Worm (Caenorhabditis elegans) whole organism, midembryonic: ENCODE results near the gene EGAP5.1.

Source experiments
- T22C8.4 ChIP-seq: fragments of 200-800 bp; sonication (Bioruptor generic); IDR thresholded peaks from 2 replicates; pipeline ENCODE4 v1.3.6; 2022; ENCODE audit warnings: missing genetic modification characterization, missing compliant biosample characterization
- cog-1 ChIP-seq: sonication (generic microtip); optimal IDR thresholded peaks from 2 replicates; lab custom pipeline; 2016; ENCODE audit warnings: missing genetic modification characterization, missing compliant biosample characterization
- flt-1 ChIP-seq: fragments of 200-800 bp; sonication (Bioruptor generic); IDR thresholded peaks from 2 replicates; pipeline ENCODE4 v1.3.6; 2022; ENCODE audit warnings: missing genetic modification characterization, missing compliant biosample characterization
- klf-2 ChIP-seq: fragments of 200-800 bp; sonication (Bioruptor generic); conservative IDR thresholded peaks from 2 replicates; pipeline ENCODE4 v1.3.6; 2022; ENCODE audit warnings: missing genetic modification reagents, missing genetic modification characterization, missing compliant biosample characterization
- med-1 ChIP-seq: sonication (generic microtip); optimal IDR thresholded peaks from 2 replicates; lab custom pipeline; 2017; ENCODE audit warnings: missing genetic modification characterization, mild to moderate bottlenecking, missing compliant biosample characterization, antibody characterized with exemption, missing genetic modification reagents; ENCODE audit not compliant: insufficient read depth
- ref-1 ChIP-seq: fragments of 200-800 bp; sonication (Bioruptor generic); conservative IDR thresholded peaks from 2 replicates; pipeline ENCODE4 v1.3.6; 2022; ENCODE audit warnings: missing genetic modification reagents, missing genetic modification characterization, missing compliant biosample characterization
- tab-1 ChIP-seq: fragments of 200-800 bp; sonication (Bioruptor generic); IDR thresholded peaks from 2 replicates; pipeline ENCODE4 v1.3.6; 2022; ENCODE audit warnings: missing genetic modification characterization, missing compliant biosample characterization
- ztf-23 ChIP-seq: fragments of 200-800 bp; sonication (Bioruptor generic); IDR thresholded peaks from 2 replicates; pipeline ENCODE4 v1.3.6; 2022; ENCODE audit warnings: missing genetic modification reagents, missing genetic modification characterization, missing compliant biosample characterization
- ztf-29 ChIP-seq: fragments of 200-800 bp; sonication (Bioruptor generic); IDR thresholded peaks from 2 replicates; pipeline ENCODE4 v1.3.6; 2022; ENCODE audit warnings: missing genetic modification reagents, missing genetic modification characterization, missing compliant biosample characterization

EGAP5.1 gene

DNA sequence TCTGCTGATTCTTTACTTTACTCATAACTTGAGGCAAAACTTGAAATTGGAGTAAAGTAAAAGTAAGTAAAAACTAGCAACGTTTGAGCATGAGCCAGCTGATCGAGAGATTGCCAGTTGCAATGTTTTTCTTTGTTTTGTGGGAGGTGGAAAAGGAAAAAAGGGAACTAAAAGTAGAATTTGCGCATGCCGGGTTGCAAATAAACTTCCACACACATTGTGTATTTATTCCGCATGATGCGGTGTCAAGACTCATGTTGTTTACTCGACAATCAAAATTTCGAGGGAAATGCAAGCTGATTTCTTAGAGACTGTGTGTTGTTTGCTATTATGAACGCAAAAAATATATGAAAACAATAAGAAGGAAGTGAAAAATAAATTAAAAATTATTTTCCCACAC is 20.5 kb upstream of the EGAP5.1 start:
- TF ChIP-seq ref-1 (GFP tag; lab: Robert Waterston, UW) (no peak), flt-1 (GFP tag; lab: Robert Waterston, UW) (no peak), ztf-23 (GFP tag; lab: Robert Waterston, UW) (no peak), klf-2 (GFP tag; lab: Robert Waterston, UW) (no peak)

DNA sequence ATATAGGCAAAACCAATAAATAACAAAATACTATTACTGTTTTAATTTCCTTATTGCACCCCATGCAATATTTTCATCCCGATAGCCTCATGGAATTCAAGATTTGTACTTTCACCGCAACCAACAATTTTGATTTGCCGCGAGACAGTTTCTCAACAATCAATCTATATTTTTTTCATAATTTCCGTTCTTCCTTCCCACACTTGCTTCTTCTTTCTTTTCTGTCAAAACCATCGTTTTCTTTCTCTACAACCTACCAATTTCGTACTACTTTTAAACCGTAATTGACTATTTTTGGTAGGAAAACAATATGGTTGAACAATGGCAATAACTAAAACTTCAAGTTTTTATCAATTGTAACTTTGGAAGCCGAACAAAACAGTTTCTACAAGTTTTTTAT is 14.9 kb upstream of the EGAP5.1 start, which contains the start of gene C31H2.14:
TSS of gene C31H2.14 (plus strand) at position 301 of the 400 bp plus-strand sequence.
- TF ChIP-seq med-1 (GFP tag; lab: Kevin White, UChicago), result no peak
- no peak for TF ChIP-seq ztf-29
- no peak for TF ChIP-seq cog-1 (tag; lab: Kevin White, UChicago)
- TF ChIP-seq T22C8.4 (GFP tag; lab: Robert Waterston, UW), result no peak
- no peak for TF ChIP-seq tab-1
- no peak for TF ChIP-seq klf-2 (GFP tag; lab: Robert Waterston, UW)

DNA sequence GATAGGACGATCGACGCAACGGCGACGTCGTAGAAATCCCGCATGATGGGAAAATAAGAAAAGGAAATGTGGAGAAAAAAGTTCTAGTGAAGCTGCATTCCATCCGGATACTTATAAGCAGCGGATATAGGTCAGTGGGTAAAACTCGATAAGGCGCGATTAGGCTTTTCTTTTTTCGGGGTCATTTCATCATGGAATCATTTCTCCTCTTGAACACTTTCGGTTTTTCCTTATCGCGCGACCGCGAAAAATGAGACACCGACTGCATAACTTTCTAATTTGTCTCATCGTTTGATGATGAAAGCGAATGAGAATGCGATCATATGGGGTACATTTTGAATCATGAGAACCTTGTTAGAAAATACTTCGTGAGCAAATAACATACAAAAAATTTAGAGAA is 12.5 kb upstream of the EGAP5.1 start, which contains the start of gene dpy-8:
TSS of gene dpy-8 (minus strand) at position 88 of the 400 bp plus-strand sequence.
- TF ChIP-seq klf-2 (GFP tag; lab: Robert Waterston, UW) (no peak), T22C8.4 (GFP tag; lab: Robert Waterston, UW) (no peak), med-1 (GFP tag; lab: Kevin White, UChicago) (no peak), ztf-29 (no peak), ref-1 (GFP tag; lab: Robert Waterston, UW) (no peak), ztf-23 (GFP tag; lab: Robert Waterston, UW) (no peak), cog-1 (tag; lab: Kevin White, UChicago) (no peak), flt-1 (GFP tag; lab: Robert Waterston, UW) (no peak), tab-1 (no peak)

DNA sequence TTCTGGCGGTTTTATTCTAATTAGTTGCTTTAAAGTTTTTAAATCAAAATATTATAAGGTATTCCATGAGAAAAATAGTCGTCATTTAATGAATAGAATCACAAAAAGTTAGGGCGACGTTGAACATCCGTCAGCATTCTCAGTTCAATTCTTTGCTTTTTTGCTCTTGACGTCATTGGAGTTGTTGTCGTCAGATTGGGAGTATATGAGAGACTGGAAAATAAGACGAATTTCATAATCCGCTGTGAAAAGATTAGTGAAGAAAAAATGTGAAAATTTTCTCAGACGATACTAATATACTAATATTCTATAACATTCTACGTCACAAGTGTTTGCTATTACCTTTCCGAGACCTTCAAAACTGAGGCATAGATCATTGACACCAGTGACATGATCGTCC is 11.5 kb upstream of the EGAP5.1 start:
- TF ChIP-seq tab-1 (no peak), T22C8.4 (GFP tag; lab: Robert Waterston, UW) (no peak), med-1 (GFP tag; lab: Kevin White, UChicago) (no peak), flt-1 (GFP tag; lab: Robert Waterston, UW) (no peak)

DNA sequence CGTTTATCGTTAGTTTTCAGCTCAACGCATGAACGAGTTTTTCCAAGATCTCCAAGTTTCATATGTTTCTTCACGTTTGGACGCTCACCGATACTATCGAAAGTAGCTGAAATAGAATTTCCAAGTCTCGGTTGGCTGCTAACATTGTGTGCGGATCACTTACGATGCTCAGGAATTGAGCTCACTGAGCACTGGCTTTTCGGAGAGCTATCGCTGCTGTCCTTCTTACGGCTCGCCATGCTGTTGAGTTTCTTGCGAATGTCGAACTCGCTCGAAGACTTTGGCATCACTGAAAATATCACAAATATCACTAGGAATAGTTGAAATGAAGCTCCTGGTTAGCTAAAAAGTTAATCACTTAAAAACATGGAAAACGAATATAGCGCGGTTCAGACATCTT is 11.0 kb upstream of the EGAP5.1 start:
- no peak for TF ChIP-seq T22C8.4 (GFP tag; lab: Robert Waterston, UW)
- TF ChIP-seq ztf-29, result no peak

DNA sequence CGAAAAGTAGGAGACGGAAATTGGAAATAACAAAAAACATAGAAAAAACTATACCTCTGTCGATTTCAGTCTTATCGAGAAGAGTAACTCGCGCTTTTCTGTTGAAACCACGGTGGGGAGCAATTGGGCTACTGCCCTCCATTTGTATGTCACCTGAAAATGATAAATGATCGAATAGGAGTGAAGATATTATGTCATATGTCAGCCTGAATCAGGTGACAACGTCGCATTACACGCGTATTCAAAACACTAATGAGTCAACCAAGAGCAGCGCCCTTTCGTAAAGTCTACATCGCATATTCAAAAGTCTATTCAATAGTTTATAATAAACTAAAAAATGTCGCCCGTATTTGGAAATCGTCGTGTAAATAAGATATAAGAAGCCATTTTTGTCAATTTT is 9.9 kb upstream of the EGAP5.1 start:
- TF ChIP-seq tab-1, result no peak
- no peak for TF ChIP-seq ztf-29

DNA sequence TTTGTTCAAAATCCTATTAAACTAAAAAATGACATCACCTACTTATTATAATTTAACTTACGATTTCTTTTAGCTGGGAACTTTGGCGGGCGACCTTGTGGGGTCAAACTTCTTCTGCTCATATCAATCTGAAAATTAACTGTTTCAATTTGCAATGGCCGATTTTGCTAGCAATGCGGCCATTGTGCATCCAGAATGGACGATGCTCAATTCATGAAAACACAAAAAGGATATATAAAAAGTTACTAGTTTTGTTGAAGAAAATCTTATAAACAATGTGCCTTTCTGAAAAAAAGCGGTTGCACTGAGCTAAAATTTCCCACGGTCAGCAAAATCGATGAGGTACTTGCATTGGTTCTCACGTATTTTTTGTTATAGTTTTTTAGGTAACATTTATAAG is 8.6 kb upstream of the EGAP5.1 start, which contains the start of gene C31H2.3:
TSS of gene C31H2.3 (minus strand) at position 101 of the 400 bp plus-strand sequence.
- no peak for TF ChIP-seq tab-1

DNA sequence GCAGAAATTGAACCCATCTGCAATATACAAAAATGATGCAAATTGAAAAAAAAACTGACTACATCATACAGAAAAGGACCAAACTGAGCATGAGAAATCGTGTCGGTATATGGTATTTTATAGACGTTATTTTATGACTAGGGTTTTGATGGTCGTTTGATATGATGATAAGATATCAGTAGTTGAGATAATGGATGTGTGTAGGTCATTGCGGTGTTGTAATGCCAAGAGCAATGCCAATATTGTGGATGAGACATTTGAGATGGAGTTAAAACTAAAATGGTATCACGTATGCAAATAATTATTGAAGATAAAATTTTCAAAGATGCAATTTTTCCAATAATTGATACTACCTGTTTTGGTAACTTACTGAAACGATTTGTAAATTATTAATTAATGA is 3.2 kb upstream of the EGAP5.1 start, which contains the start of gene C31H2.4:
TSS of gene C31H2.4 (minus strand) at position 19 of the 400 bp plus-strand sequence.
- TF ChIP-seq tab-1, result no peak
- TF ChIP-seq med-1 (GFP tag; lab: Kevin White, UChicago), result no peak
- no peak for TF ChIP-seq cog-1 (tag; lab: Kevin White, UChicago)
- TF ChIP-seq T22C8.4 (GFP tag; lab: Robert Waterston, UW), result no peak
- TF ChIP-seq flt-1 (GFP tag; lab: Robert Waterston, UW), result no peak
- TF ChIP-seq ztf-29, result no peak
- no peak for TF ChIP-seq ref-1 (GFP tag; lab: Robert Waterston, UW)
- TF ChIP-seq klf-2 (GFP tag; lab: Robert Waterston, UW), result no peak
- TF ChIP-seq ztf-23 (GFP tag; lab: Robert Waterston, UW), result no peak

DNA sequence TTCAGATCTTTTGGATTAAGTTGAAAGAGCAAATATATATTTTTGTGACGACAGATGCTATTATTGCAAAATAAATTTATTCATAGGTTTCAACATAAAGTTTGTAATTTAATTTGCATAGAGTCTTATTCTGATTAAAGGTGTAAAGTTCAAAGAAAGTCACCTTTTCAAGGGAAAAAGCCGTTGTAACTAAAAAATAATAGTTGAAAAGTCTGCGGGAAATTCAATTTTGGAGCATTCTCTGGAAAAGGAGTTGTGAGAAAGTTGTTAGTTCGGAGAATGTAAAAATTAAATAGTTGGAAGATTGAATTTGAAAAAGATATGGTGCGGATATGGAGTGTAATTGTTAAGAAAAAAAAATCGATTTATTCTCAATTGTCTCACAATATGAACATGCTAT is 1.2 kb downstream of the EGAP5.1 start:
- TF ChIP-seq T22C8.4 (GFP tag; lab: Robert Waterston, UW) (no peak), ztf-23 (GFP tag; lab: Robert Waterston, UW) (no peak), ref-1 (GFP tag; lab: Robert Waterston, UW) (no peak), klf-2 (GFP tag; lab: Robert Waterston, UW) (no peak), med-1 (GFP tag; lab: Kevin White, UChicago) (no peak), tab-1 (no peak), ztf-29 (no peak), flt-1 (GFP tag; lab: Robert Waterston, UW) (no peak), cog-1 (tag; lab: Kevin White, UChicago) (no peak)

DNA sequence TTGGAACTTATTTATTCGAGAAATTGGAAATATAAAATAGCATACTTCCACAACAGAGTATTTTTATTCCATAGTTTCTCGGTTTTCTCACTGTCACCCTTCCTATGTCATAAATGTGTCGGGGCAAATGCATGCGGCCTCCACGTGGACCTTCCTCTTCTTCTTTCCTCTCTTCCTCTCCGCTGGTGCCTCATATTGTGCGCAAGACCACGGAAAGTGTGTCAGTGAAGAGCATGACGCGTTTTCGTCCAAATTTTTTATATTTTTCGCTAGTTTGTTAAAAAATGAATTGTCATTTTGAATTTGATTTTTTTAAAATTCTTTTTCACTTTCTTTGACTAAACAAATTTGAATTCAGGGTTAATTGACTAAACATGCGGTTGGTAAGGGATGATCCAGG is 2.2 kb downstream of the EGAP5.1 start, which contains the start of gene mans-3:
TSS of gene mans-3 (plus strand) at position 359 of the 400 bp plus-strand sequence.
- peak; percentile 75 for TF ChIP-seq flt-1 (GFP tag; lab: Robert Waterston, UW)
- no peak for TF ChIP-seq T22C8.4 (GFP tag; lab: Robert Waterston, UW)
- 0 out of 2 replicates have a peak, but pooled peaks have one; percentile 51 for TF ChIP-seq ref-1 (GFP tag; lab: Robert Waterston, UW)
- TF ChIP-seq tab-1, result no peak
- no peak for TF ChIP-seq med-1 (GFP tag; lab: Kevin White, UChicago)
- peak; percentile 82 for TF ChIP-seq cog-1 (tag; lab: Kevin White, UChicago)
- TF ChIP-seq ztf-23 (GFP tag; lab: Robert Waterston, UW), result peak; percentile 84
- 0 out of 2 replicates have a peak, but pooled peaks have one; percentile 44 for TF ChIP-seq ztf-29
- peak; percentile 33; the same call in 1 of the 2 replicates for TF ChIP-seq klf-2 (GFP tag; lab: Robert Waterston, UW)

DNA sequence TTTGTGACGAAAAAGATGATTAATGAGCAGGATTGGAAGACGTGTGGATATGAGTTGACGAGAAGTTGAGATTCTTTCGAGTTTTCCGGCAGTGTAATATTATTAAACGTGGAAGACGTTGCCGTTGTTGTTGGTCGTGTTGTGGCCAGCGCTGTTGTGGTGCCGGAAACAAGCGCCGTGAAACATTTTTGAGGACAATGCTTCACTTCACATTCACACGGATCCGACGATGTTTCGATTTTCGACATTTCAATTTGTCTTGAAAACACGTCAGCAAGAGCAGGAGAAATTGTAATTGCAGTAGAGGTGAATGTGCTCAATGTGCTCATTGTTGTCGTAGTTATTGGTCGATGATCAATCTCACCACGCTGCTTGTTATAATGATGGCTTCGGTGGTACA is 5.9 kb downstream of the EGAP5.1 start:
- TF ChIP-seq med-1 (GFP tag; lab: Kevin White, UChicago), result no peak
- TF ChIP-seq ztf-23 (GFP tag; lab: Robert Waterston, UW), result no peak
- no peak for TF ChIP-seq cog-1 (tag; lab: Kevin White, UChicago)
- no peak for TF ChIP-seq ztf-29
- TF ChIP-seq klf-2 (GFP tag; lab: Robert Waterston, UW), result no peak
- TF ChIP-seq T22C8.4 (GFP tag; lab: Robert Waterston, UW), result no peak
- TF ChIP-seq flt-1 (GFP tag; lab: Robert Waterston, UW), result no peak
- TF ChIP-seq ref-1 (GFP tag; lab: Robert Waterston, UW), result no peak
- no peak for TF ChIP-seq tab-1
